Worm (Caenorhabditis elegans) whole organism, L2 larva: Measurements from ENCODE around the gene C08B6.14.

Source experiments
- C34F6.9 ChIP-seq: fragments of 150-350 bp; optimal IDR thresholded peaks from 2 replicates; lab custom pipeline; 2014; ENCODE audit warnings: missing biosample characterization, missing genetic modification characterization
- F13H6.1 ChIP-seq: sonication (generic microtip); optimal IDR thresholded peaks from 2 replicates; lab custom pipeline; 2016; ENCODE audit warnings: missing genetic modification characterization, missing compliant biosample characterization
- Y55F3AM.14 ChIP-seq: fragments of 200-800 bp; sonication (Bioruptor generic); optimal IDR thresholded peaks from 2 replicates; lab custom pipeline; 2018; ENCODE audit warnings: mild to moderate bottlenecking, missing genetic modification characterization, missing compliant biosample characterization
- alr-1 ChIP-seq: fragments of 150-350 bp; optimal IDR thresholded peaks from 2 replicates; lab custom pipeline; 2014; ENCODE audit warnings: missing biosample characterization, missing genetic modification characterization
- ceh-16 ChIP-seq: fragments of 150-350 bp; optimal IDR thresholded peaks from 2 replicates; lab custom pipeline; 2014; ENCODE audit warnings: missing biosample characterization, missing genetic modification characterization
- ceh-82 ChIP-seq: fragments of 150-350 bp; optimal IDR thresholded peaks from 2 replicates; lab custom pipeline; 2014; ENCODE audit warnings: missing biosample characterization, missing genetic modification characterization
- crh-2 ChIP-seq: sonication (generic microtip); optimal IDR thresholded peaks from 2 replicates; lab custom pipeline; 2017; ENCODE audit warnings: missing biosample characterization, missing genetic modification characterization
- dmd-4 ChIP-seq: sonication (generic microtip); optimal IDR thresholded peaks from 2 replicates; lab custom pipeline; 2017; ENCODE audit warnings: missing biosample characterization, missing genetic modification characterization
- elt-3 ChIP-seq: sonication (generic microtip); optimal IDR thresholded peaks from 2 replicates; lab custom pipeline; 2017; ENCODE audit warnings: missing biosample characterization, missing genetic modification characterization
- fos-1 ChIP-seq: fragments of 150-350 bp; optimal IDR thresholded peaks from 2 replicates; lab custom pipeline; 2014; ENCODE audit warnings: missing biosample characterization, missing genetic modification characterization
- gmeb-1 ChIP-seq: fragments of 150-350 bp; optimal IDR thresholded peaks from 2 replicates; lab custom pipeline; 2014; ENCODE audit warnings: missing biosample characterization, missing genetic modification characterization
- lin-11 ChIP-seq: fragments of 150-350 bp; sonication (generic microtip); optimal IDR thresholded peaks from 2 replicates; lab custom pipeline; 2014; ENCODE audit warnings: missing biosample characterization, missing genetic modification characterization, inconsistent platforms, mixed read lengths
- lin-13 ChIP-seq: fragments of 150-350 bp; optimal IDR thresholded peaks from 2 replicates; lab custom pipeline; 2014; ENCODE audit warnings: missing biosample characterization, missing genetic modification reagents, missing genetic modification characterization
- lin-39 ChIP-seq: fragments of 150-350 bp; optimal IDR thresholded peaks from 2 replicates; lab custom pipeline; 2014; ENCODE audit warnings: missing biosample characterization, missing genetic modification reagents, missing genetic modification characterization
- mab-5 ChIP-seq: fragments of 150-350 bp; optimal IDR thresholded peaks from 2 replicates; lab custom pipeline; 2014; ENCODE audit warnings: missing biosample characterization, missing genetic modification characterization
- mbf-1 ChIP-seq: sonication (generic microtip); optimal IDR thresholded peaks from 2 replicates; lab custom pipeline; 2017; ENCODE audit warnings: missing biosample characterization, missing genetic modification characterization
- mdl-1 ChIP-seq, 2 experiments: fragments of 150-350 bp in 1 of 2; sonication (generic microtip) in 1 of 2; optimal IDR thresholded peaks; 2 replicates each; lab custom pipeline; 2017; ENCODE audit warnings: missing biosample characterization in 2 of 2, missing genetic modification characterization in 2 of 2
- nhr-10 ChIP-seq: sonication (generic microtip); optimal IDR thresholded peaks from 2 replicates; lab custom pipeline; 2017; ENCODE audit warnings: missing biosample characterization, missing genetic modification characterization
- nhr-11 ChIP-seq: fragments of 150-350 bp; optimal IDR thresholded peaks from 2 replicates; lab custom pipeline; 2014; ENCODE audit warnings: missing biosample characterization, missing genetic modification characterization
- nhr-12 ChIP-seq: fragments of 150-350 bp; optimal IDR thresholded peaks from 2 replicates; lab custom pipeline; 2014; ENCODE audit warnings: missing biosample characterization, missing genetic modification characterization
- nhr-129 ChIP-seq: fragments of 150-350 bp; optimal IDR thresholded peaks from 2 replicates; lab custom pipeline; 2014; ENCODE audit warnings: missing biosample characterization, missing genetic modification characterization
- nhr-21 ChIP-seq: fragments of 150-350 bp; optimal IDR thresholded peaks from 2 replicates; lab custom pipeline; 2014; ENCODE audit warnings: missing biosample characterization, missing genetic modification characterization
- nhr-23 ChIP-seq: fragments of 150-350 bp; optimal IDR thresholded peaks from 2 replicates; lab custom pipeline; 2014; ENCODE audit warnings: missing biosample characterization, missing genetic modification reagents, missing genetic modification characterization
- nhr-237 ChIP-seq: fragments of 150-350 bp; optimal IDR thresholded peaks from 2 replicates; lab custom pipeline; 2014; ENCODE audit warnings: missing biosample characterization, missing genetic modification characterization
- nhr-25 ChIP-seq: fragments of 150-350 bp; sonication (generic microtip); optimal IDR thresholded peaks from 3 replicates; lab custom pipeline; 2014; ENCODE audit warnings: missing biosample characterization, missing genetic modification characterization
- nhr-6 ChIP-seq: fragments of 150-350 bp; optimal IDR thresholded peaks from 2 replicates; lab custom pipeline; 2014; ENCODE audit warnings: missing biosample characterization, missing genetic modification characterization
- nhr-77 ChIP-seq: fragments of 150-350 bp; optimal IDR thresholded peaks from 2 replicates; lab custom pipeline; 2014; ENCODE audit warnings: missing biosample characterization, missing genetic modification characterization
- peb-1 ChIP-seq: fragments of 150-350 bp; optimal IDR thresholded peaks from 2 replicates; lab custom pipeline; 2014; ENCODE audit warnings: missing biosample characterization, missing genetic modification characterization
- sem-4 ChIP-seq: fragments of 150-350 bp; optimal IDR thresholded peaks from 2 replicates; lab custom pipeline; 2014; ENCODE audit warnings: missing biosample characterization, missing genetic modification reagents, missing genetic modification characterization
- skn-1 ChIP-seq: sonication (generic microtip); optimal IDR thresholded peaks from 2 replicates; lab custom pipeline; 2017; ENCODE audit warnings: missing biosample characterization, missing genetic modification characterization
- sma-9 ChIP-seq, 2 experiments: fragments of 150-350 bp in 1 of 2; sonication (generic microtip) in 1 of 2; optimal IDR thresholded peaks; 2 replicates each; lab custom pipeline; 2014 to 2016; ENCODE audit warnings: missing genetic modification characterization in 2 of 2, mild to moderate bottlenecking in 1 of 2, missing biosample characterization in 1 of 2, missing compliant biosample characterization in 1 of 2, missing genetic modification reagents in 1 of 2, moderate library complexity in 1 of 2
- snpc-4 ChIP-seq: fragments of 150-350 bp; optimal IDR thresholded peaks from 2 replicates; lab custom pipeline; 2014; ENCODE audit warnings: missing biosample characterization, missing genetic modification characterization
- unc-39 ChIP-seq: fragments of 150-350 bp; optimal IDR thresholded peaks from 2 replicates; lab custom pipeline; 2014; ENCODE audit warnings: missing biosample characterization, missing genetic modification characterization
- unc-62 ChIP-seq: fragments of 150-350 bp; optimal IDR thresholded peaks from 2 replicates; lab custom pipeline; 2014; ENCODE audit warnings: missing biosample characterization, missing genetic modification reagents, missing genetic modification characterization
- zag-1 ChIP-seq: fragments of 150-350 bp; optimal IDR thresholded peaks from 2 replicates; lab custom pipeline; 2014; ENCODE audit warnings: missing biosample characterization, missing genetic modification characterization
- ztf-1 ChIP-seq: fragments of 200-800 bp; sonication (Bioruptor generic); conservative IDR thresholded peaks from 2 replicates; pipeline ENCODE4 v1.3.6; 2022; ENCODE audit warnings: missing genetic modification characterization, missing compliant biosample characterization
- ztf-11 ChIP-seq: sonication (generic microtip); optimal IDR thresholded peaks from 2 replicates; lab custom pipeline; 2017; ENCODE audit warnings: missing biosample characterization, missing genetic modification characterization

Gene C08B6.14

ce11 chrV:10105412-10105811, 3.6 kb upstream of the C08B6.14 start, which contains the start of gene C08B6.2:
C08B6.2 (plus strand) TSS chrV:10105712.
- TF ChIP-seq ceh-82 (tag; lab: Kevin White, UChicago) (no peak), sem-4 (no peak), mab-5 (tag; lab: Kevin White, UChicago) (no peak), gmeb-1 (tag; lab: Kevin White, UChicago) (no peak), dmd-4 (tag; lab: Kevin White, UChicago) (no peak), peb-1 (tag; lab: Kevin White, UChicago) (no peak)

- TF ChIP-seq fos-1 = peak; percentile 67
- TF ChIP-seq nhr-10 (tag; lab: Kevin White, UChicago) = no peak
- no peak for TF ChIP-seq dmd-4 (tag; lab: Kevin White, UChicago)
- peak; percentile 54 for TF ChIP-seq sma-9 (GFP tag; optimal IDR thresholded peaks at IDR 0.05; lab: Kevin White, UChicago)
- no peak for TF ChIP-seq sma-9 (tag; optimal IDR thresholded peaks at IDR 0.05; lab: Kevin White, UChicago)
- TF ChIP-seq peb-1 (tag; lab: Kevin White, UChicago) = no peak
- TF ChIP-seq crh-2 (tag; lab: Kevin White, UChicago) = peak; percentile 10
Observed at ce11 chrV:10104785-10105310, 3.0 kb upstream of the C08B6.14 start, which contains the start of gene ugt-17. ugt-17 (minus strand) TSS chrV:10104964.

ce11 chrV:10103811-10104210, 2.0 kb upstream of the C08B6.14 start:
- TF ChIP-seq nhr-129 (tag; lab: Kevin White, UChicago) = peak; percentile 62
- TF ChIP-seq fos-1 = peak; percentile 16
- no peak for TF ChIP-seq nhr-23 (tag; lab: Kevin White, UChicago)
- no peak for TF ChIP-seq dmd-4 (tag; lab: Kevin White, UChicago)
- no peak for TF ChIP-seq lin-13 (GFP tag; lab: Kevin White, UChicago)
- TF ChIP-seq nhr-6 = no peak
- TF ChIP-seq, all 48 proteins: peak for 2

ce11 chrV:10098429-10098828, 3.4 kb downstream of the C08B6.14 start, which contains the start of gene ugt-47:
ugt-47 (minus strand) TSS chrV:10098597.
- TF ChIP-seq crh-2 (tag; lab: Kevin White, UChicago) = no peak
- TF ChIP-seq Y55F3AM.14 = no peak
- no peak for TF ChIP-seq lin-11 (tag; lab: Kevin White, UChicago)
- TF ChIP-seq nhr-129 (tag; lab: Kevin White, UChicago) = no peak
- TF ChIP-seq nhr-12 (tag; lab: Kevin White, UChicago) = no peak
- no peak for TF ChIP-seq alr-1 (tag; lab: Kevin White, UChicago)
- no peak for TF ChIP-seq ztf-1 (GFP tag; lab: Robert Waterston, UW)
- TF ChIP-seq dmd-4 (tag; lab: Kevin White, UChicago) = no peak
- no peak for TF ChIP-seq nhr-77 (tag; lab: Kevin White, UChicago)
- TF ChIP-seq F13H6.1 (tag; lab: Kevin White, UChicago) = no peak

ce11 chrV:10096932-10097331, 4.9 kb downstream of the C08B6.14 start:
- TF ChIP-seq nhr-21 (tag; lab: Kevin White, UChicago) (no peak), peb-1 (tag; lab: Kevin White, UChicago) (no peak), C34F6.9 (tag; lab: Kevin White, UChicago) (no peak), ztf-11 (no peak), gmeb-1 (tag; lab: Kevin White, UChicago) (peak; percentile 33), fos-1 (peak; percentile 83), snpc-4 (tag; lab: Kevin White, UChicago) (no peak), F13H6.1 (tag; lab: Kevin White, UChicago) (no peak), mbf-1 (tag; lab: Kevin White, UChicago) (no peak), nhr-6 (no peak), crh-2 (tag; lab: Kevin White, UChicago) (peak; percentile 32), elt-3 (no peak), unc-39 (tag; lab: Kevin White, UChicago) (no peak), ztf-1 (GFP tag; lab: Robert Waterston, UW) (no peak), unc-62 (GFP tag; lab: Kevin White, UChicago) (no peak), lin-13 (GFP tag; lab: Kevin White, UChicago) (no peak)

- TF ChIP-seq nhr-237 (tag; lab: Kevin White, UChicago) = no peak
- no peak for TF ChIP-seq mdl-1 (tag; optimal IDR thresholded peaks at IDR 0.05; lab: Kevin White, UChicago)
- no peak for TF ChIP-seq nhr-11 (tag; lab: Kevin White, UChicago)
- TF ChIP-seq lin-11 (tag; lab: Kevin White, UChicago) = no peak
- no peak for TF ChIP-seq ztf-11
- no peak for TF ChIP-seq unc-39 (tag; lab: Kevin White, UChicago)
- TF ChIP-seq lin-39 (tag; lab: Kevin White, UChicago) = no peak
- no peak for TF ChIP-seq zag-1 (tag; lab: Kevin White, UChicago)
- no peak for TF ChIP-seq snpc-4 (tag; lab: Kevin White, UChicago)
- TF ChIP-seq Y55F3AM.14 = no peak
- no peak for TF ChIP-seq lin-13 (GFP tag; lab: Kevin White, UChicago)
- no peak for TF ChIP-seq nhr-10 (tag; lab: Kevin White, UChicago)
- no peak for TF ChIP-seq nhr-21 (tag; lab: Kevin White, UChicago)
- no peak for TF ChIP-seq nhr-25 (tag; lab: Kevin White, UChicago)
- TF ChIP-seq nhr-6 = no peak
- TF ChIP-seq fos-1 = no peak
- no peak for TF ChIP-seq ceh-16
- no peak for TF ChIP-seq sem-4
- TF ChIP-seq nhr-129 (tag; lab: Kevin White, UChicago) = no peak
- no peak for TF ChIP-seq skn-1 (tag; lab: Kevin White, UChicago)
Observed at ce11 chrV:10094374-10094773, 7.4 kb downstream of the C08B6.14 start, which contains the start of gene srd-49. srd-49 (plus strand) TSS chrV:10094674.
